Fruit fly (Drosophila melanogaster) whole organism, embryonic: Measurements from ENCODE around the gene Shmt.

Source experiments
- ATbp ChIP-seq: fragments of 200-800 bp; sonication (Bioruptor generic); optimal IDR thresholded peaks from 2 replicates; lab custom pipeline; 2017; ENCODE audit warnings: missing biosample characterization, mild to moderate bottlenecking, missing genetic modification characterization, missing genetic modification reagents
- BtbVII ChIP-seq: fragments of 200-800 bp; sonication (Bioruptor generic); optimal IDR thresholded peaks from 3 replicates; lab custom pipeline; 2017; ENCODE audit warnings: missing biosample characterization, mild to moderate bottlenecking, missing genetic modification characterization
- CG10209 ChIP-seq: fragments of 200-800 bp; sonication (Bioruptor generic); optimal IDR thresholded peaks from 3 replicates; lab custom pipeline; 2017; ENCODE audit warnings: missing biosample characterization, mild to moderate bottlenecking, missing genetic modification characterization, missing genetic modification reagents
- CG10267 ChIP-seq: fragments of 200-800 bp; sonication (Bioruptor generic); optimal IDR thresholded peaks from 2 replicates; lab custom pipeline; 2018; ENCODE audit warnings: missing biosample characterization, mild to moderate bottlenecking, missing genetic modification characterization, moderate library complexity
- CG10274 ChIP-seq: fragments of 200-800 bp; sonication (Bioruptor generic); optimal IDR thresholded peaks from 3 replicates; lab custom pipeline; 2017; ENCODE audit warnings: missing biosample characterization, mild to moderate bottlenecking, missing genetic modification characterization
- CG10543 ChIP-seq: fragments of 200-800 bp; sonication (Bioruptor generic); optimal IDR thresholded peaks from 3 replicates; lab custom pipeline; 2017; ENCODE audit warnings: missing biosample characterization, mild to moderate bottlenecking, missing genetic modification characterization, moderate library complexity
- CG11247 ChIP-seq: fragments of 200-800 bp; sonication (Bioruptor generic); IDR thresholded peaks from 2 replicates; pipeline ENCODE4 v1.3.6; 2022; ENCODE audit warnings: missing biosample characterization, missing genetic modification characterization
- CG12071 ChIP-seq: fragments of 200-800 bp; sonication (Bioruptor generic); optimal IDR thresholded peaks from 3 replicates; lab custom pipeline; 2018; ENCODE audit warnings: missing biosample characterization, mild to moderate bottlenecking, missing genetic modification characterization
- CG12744 ChIP-seq: fragments of 200-800 bp; sonication (Bioruptor generic); optimal IDR thresholded peaks from 2 replicates; lab custom pipeline; 2016; ENCODE audit warnings: missing biosample characterization, missing genetic modification characterization
- CG13775 ChIP-seq: fragments of 200-800 bp; sonication (Bioruptor generic); optimal IDR thresholded peaks from 3 replicates; lab custom pipeline; 2017; ENCODE audit warnings: missing biosample characterization, mild to moderate bottlenecking, missing genetic modification characterization
- CG17612 ChIP-seq: fragments of 200-800 bp; sonication (Bioruptor generic); IDR thresholded peaks from 2 replicates; pipeline ENCODE4 v1.3.6; 2022; ENCODE audit warnings: missing biosample characterization, missing genetic modification characterization
- CG33213 ChIP-seq: fragments of 200-800 bp; sonication (Bioruptor generic); optimal IDR thresholded peaks from 3 replicates; lab custom pipeline; 2016; ENCODE audit warnings: missing biosample characterization, missing genetic modification characterization
- CG3407 ChIP-seq: fragments of 200-800 bp; sonication (Bioruptor generic); optimal IDR thresholded peaks from 2 replicates; lab custom pipeline; 2018; ENCODE audit warnings: missing biosample characterization, mild to moderate bottlenecking, missing genetic modification characterization
- CG6654 ChIP-seq: fragments of 200-800 bp; sonication (Bioruptor generic); optimal IDR thresholded peaks from 2 replicates; lab custom pipeline; 2017; ENCODE audit warnings: missing biosample characterization, mild to moderate bottlenecking, missing genetic modification characterization
- CG7357 ChIP-seq: fragments of 200-800 bp; sonication (Bioruptor generic); IDR thresholded peaks from 3 replicates; pipeline ENCODE4 v1.3.6; 2022; ENCODE audit warnings: missing biosample characterization, missing genetic modification characterization
- CG8944 ChIP-seq: fragments of 200-800 bp; sonication (Bioruptor generic); optimal IDR thresholded peaks from 3 replicates; lab custom pipeline; 2016; ENCODE audit warnings: missing biosample characterization, missing genetic modification characterization
- CG9437 ChIP-seq: fragments of 200-800 bp; sonication (Bioruptor generic); optimal IDR thresholded peaks from 2 replicates; lab custom pipeline; 2018; ENCODE audit warnings: missing biosample characterization, mild to moderate bottlenecking, missing genetic modification characterization
- CG9609 ChIP-seq: fragments of 200-800 bp; sonication (Bioruptor generic); optimal IDR thresholded peaks from 3 replicates; lab custom pipeline; 2016; ENCODE audit warnings: missing biosample characterization, missing genetic modification characterization
- CTCF ChIP-seq: fragments of 200-800 bp; sonication (Bioruptor generic); optimal IDR thresholded peaks from 2 replicates; lab custom pipeline; 2017; ENCODE audit warnings: missing biosample characterization, mild to moderate bottlenecking, missing genetic modification characterization, moderate library complexity
- D19A ChIP-seq: fragments of 200-800 bp; optimal IDR thresholded peaks from 3 replicates; lab custom pipeline; 2019; ENCODE audit warnings: missing biosample characterization, mild to moderate bottlenecking, missing genetic modification characterization, moderate library complexity
- Deaf1 ChIP-seq: fragments of 200-800 bp; optimal IDR thresholded peaks from 3 replicates; lab custom pipeline; 2019; ENCODE audit warnings: missing biosample characterization, mild to moderate bottlenecking, missing genetic modification characterization, moderate library complexity
- Dp ChIP-seq: fragments of 200-800 bp; sonication (Bioruptor generic); optimal IDR thresholded peaks from 2 replicates; lab custom pipeline; 2018; ENCODE audit warnings: missing biosample characterization, mild to moderate bottlenecking, missing genetic modification characterization, moderate library complexity
- H15 ChIP-seq: fragments of 200-800 bp; sonication (Bioruptor generic); IDR thresholded peaks from 3 replicates; pipeline ENCODE4 v1.3.6; 2022; ENCODE audit warnings: missing biosample characterization, missing genetic modification characterization
- HLH3B ChIP-seq: fragments of 200-800 bp; sonication (Bioruptor generic); IDR thresholded peaks from 2 replicates; pipeline ENCODE4 v1.3.6; 2022; ENCODE audit warnings: missing biosample characterization, missing genetic modification characterization
- Hmr ChIP-seq: fragments of 200-800 bp; sonication (Bioruptor generic); optimal IDR thresholded peaks from 3 replicates; lab custom pipeline; 2017; ENCODE audit warnings: mild to moderate bottlenecking, missing biosample characterization, missing genetic modification reagents, missing genetic modification characterization
- MESR4 ChIP-seq: fragments of 200-800 bp; sonication (Bioruptor generic); optimal IDR thresholded peaks from 2 replicates; lab custom pipeline; 2018; ENCODE audit warnings: missing biosample characterization, mild to moderate bottlenecking, missing genetic modification characterization, moderate library complexity
- Mad ChIP-seq: fragments of 200-800 bp; sonication (Bioruptor generic); optimal IDR thresholded peaks from 2 replicates; lab custom pipeline; 2016; ENCODE audit warnings: missing biosample characterization, missing genetic modification characterization
- NfI ChIP-seq: fragments of 200-800 bp; sonication (Bioruptor generic); optimal IDR thresholded peaks from 3 replicates; lab custom pipeline; 2018; ENCODE audit warnings: missing biosample characterization, mild to moderate bottlenecking, missing genetic modification characterization, moderate library complexity
- Sin3A ChIP-seq: fragments of >200 bp; optimal IDR thresholded peaks from 2 replicates; lab custom pipeline; 2018
- Spps ChIP-seq: fragments of 200-800 bp; sonication (Bioruptor generic); optimal IDR thresholded peaks from 2 replicates; lab custom pipeline; 2018; ENCODE audit warnings: missing biosample characterization, mild to moderate bottlenecking, missing genetic modification characterization
- abd-A ChIP-seq: fragments of 200-800 bp; sonication (Bioruptor generic); optimal IDR thresholded peaks from 3 replicates; lab custom pipeline; 2019; ENCODE audit warnings: missing biosample characterization, mild to moderate bottlenecking, missing genetic modification characterization, moderate library complexity
- ap ChIP-seq: fragments of 200-800 bp; sonication (Bioruptor generic); IDR thresholded peaks from 2 replicates; pipeline ENCODE4 v1.3.6; 2022; ENCODE audit warnings: missing biosample characterization, missing genetic modification characterization
- cg ChIP-seq: fragments of 200-800 bp; sonication (Bioruptor generic); optimal IDR thresholded peaks from 3 replicates; lab custom pipeline; 2019; ENCODE audit warnings: missing biosample characterization, mild to moderate bottlenecking, missing genetic modification characterization, moderate library complexity
- chinmo ChIP-seq: fragments of 200-800 bp; sonication (Bioruptor generic); IDR thresholded peaks from 4 replicates; pipeline ENCODE4 v1.3.6; 2022; ENCODE audit warnings: missing biosample characterization, missing genetic modification characterization; ENCODE audit not compliant: partially characterized antibody
- dati ChIP-seq: fragments of 200-800 bp; sonication (Bioruptor generic); IDR thresholded peaks from 2 replicates; pipeline ENCODE4 v1.3.6; 2022; ENCODE audit warnings: missing biosample characterization, missing genetic modification characterization
- dpn ChIP-seq, 2 experiments: fragments of 200-800 bp; sonication (Bioruptor generic); optimal IDR thresholded peaks; 3 replicates each; lab custom pipeline; 2016; ENCODE audit warnings: missing biosample characterization in 2 of 2, missing genetic modification characterization in 2 of 2
- dysf ChIP-seq: fragments of 200-800 bp; sonication (Bioruptor generic); IDR thresholded peaks from 3 replicates; pipeline ENCODE4 v1.3.6; 2022; ENCODE audit warnings: missing biosample characterization, missing genetic modification characterization
- fd102C ChIP-seq: fragments of 200-800 bp; sonication (Bioruptor generic); optimal IDR thresholded peaks from 2 replicates; lab custom pipeline; 2018; ENCODE audit warnings: missing biosample characterization, mild to moderate bottlenecking, missing genetic modification characterization, moderate library complexity
- grau ChIP-seq: fragments of 200-800 bp; optimal IDR thresholded peaks from 3 replicates; lab custom pipeline; 2019; ENCODE audit warnings: missing biosample characterization, mild to moderate bottlenecking, missing genetic modification characterization, moderate library complexity
- ken ChIP-seq: fragments of 200-800 bp; sonication (Bioruptor generic); IDR thresholded peaks from 3 replicates; pipeline ENCODE4 v1.3.6; 2022; ENCODE audit warnings: missing biosample characterization, missing genetic modification characterization
- nmo ChIP-seq: fragments of 200-800 bp; sonication (Bioruptor generic); optimal IDR thresholded peaks from 2 replicates; lab custom pipeline; 2018; ENCODE audit warnings: missing biosample characterization, mild to moderate bottlenecking, missing genetic modification characterization, moderate library complexity
- oc ChIP-seq: fragments of 200-800 bp; sonication (Bioruptor generic); optimal IDR thresholded peaks from 2 replicates; lab custom pipeline; 2018; ENCODE audit warnings: missing biosample characterization, mild to moderate bottlenecking, missing genetic modification characterization, moderate library complexity
- p53 ChIP-seq: fragments of 200-800 bp; sonication (Bioruptor generic); optimal IDR thresholded peaks from 2 replicates; lab custom pipeline; 2016; ENCODE audit warnings: missing biosample characterization, missing genetic modification characterization
- peb ChIP-seq: fragments of 200-800 bp; sonication (Bioruptor generic); IDR thresholded peaks from 2 replicates; pipeline ENCODE4 v1.3.6; 2022; ENCODE audit warnings: missing biosample characterization, missing genetic modification characterization
- ranshi ChIP-seq: fragments of 200-800 bp; sonication (Bioruptor generic); IDR thresholded peaks from 2 replicates; pipeline ENCODE4 v1.3.6; 2022; ENCODE audit warnings: missing biosample characterization, missing genetic modification characterization
- ro ChIP-seq: fragments of 200-800 bp; sonication (Bioruptor generic); IDR thresholded peaks from 2 replicates; pipeline ENCODE4 v1.3.6; 2022; ENCODE audit warnings: missing biosample characterization, missing genetic modification characterization
- salm ChIP-seq: fragments of 200-800 bp; sonication (Bioruptor generic); optimal IDR thresholded peaks from 2 replicates; lab custom pipeline; 2018; ENCODE audit warnings: missing biosample characterization, mild to moderate bottlenecking, missing genetic modification characterization
- sna ChIP-seq: fragments of 200-800 bp; sonication (Bioruptor generic); IDR thresholded peaks from 2 replicates; pipeline ENCODE4 v1.3.6; 2022; ENCODE audit warnings: missing biosample characterization, missing genetic modification characterization; ENCODE audit not compliant: partially characterized antibody
- tgo ChIP-seq: fragments of 200-800 bp; sonication (Bioruptor generic); IDR thresholded peaks from 3 replicates; pipeline ENCODE4 v1.3.6; 2022; ENCODE audit warnings: missing biosample characterization, missing genetic modification characterization
- tio ChIP-seq: fragments of 200-800 bp; sonication (Bioruptor generic); optimal IDR thresholded peaks from 2 replicates; lab custom pipeline; 2017; ENCODE audit warnings: missing biosample characterization, missing genetic modification characterization, inconsistent platforms
- trem ChIP-seq: fragments of 200-800 bp; optimal IDR thresholded peaks from 3 replicates; lab custom pipeline; 2019; ENCODE audit warnings: missing biosample characterization, mild to moderate bottlenecking, missing genetic modification characterization, moderate library complexity
- unc-4 ChIP-seq: fragments of 200-800 bp; sonication (Bioruptor generic); IDR thresholded peaks from 2 replicates; pipeline ENCODE4 v1.3.6; 2022; ENCODE audit warnings: missing biosample characterization, missing genetic modification characterization; ENCODE audit not compliant: partially characterized antibody

Shmt gene

dm6 chrX:5924378-5924777 is 7.8 kb upstream of the Shmt start (continued):
- TF ChIP-seq CG9609 (GFP tag; lab: Kevin White, UChicago) (no peak), CG12744 (GFP tag; lab: Kevin White, UChicago) (no peak), CG10274 (GFP tag; lab: Kevin White, UChicago) (no peak), abd-A (tag; lab: Kevin White, UChicago) (no peak), ap (GFP tag; lab: Robert Waterston, UW) (no peak), CG10543 (no peak), BtbVII (GFP tag; lab: Kevin White, UChicago) (no peak), dati (GFP tag; lab: Robert Waterston, UW) (no peak), D19A (tag; lab: Kevin White, UChicago) (no peak), MESR4 (GFP tag; lab: Kevin White, UChicago) (no peak), chinmo (no peak), CG7357 (GFP tag; lab: Robert Waterston, UW) (0 out of 3 replicates have a peak, but pooled peaks have one; percentile 29), tgo (peak; percentile 15; the same call in 1 of the 3 replicates), CTCF (GFP tag; lab: Kevin White, UChicago) (no peak), cg (GFP tag; lab: Kevin White, UChicago) (no peak), CG12071 (GFP tag; lab: Kevin White, UChicago) (no peak), Deaf1 (tag; lab: Kevin White, UChicago) (peak; percentile 5), NfI (peak; percentile 25), CG3407 (no peak), CG9437 (GFP tag; lab: Kevin White, UChicago) (no peak), sna (GFP tag; lab: Robert Waterston, UW) (no peak), CG8944 (GFP tag; lab: Kevin White, UChicago) (no peak), dpn (GFP tag; optimal IDR thresholded peaks at IDR 0.05; lab: Kevin White, UChicago) (no peak), unc-4 (GFP tag; lab: Robert Waterston, UW) (no peak), Spps (tag; lab: Kevin White, UChicago) (no peak), dysf (GFP tag; lab: Robert Waterston, UW) (0 out of 3 replicates have a peak, but pooled peaks have one; percentile 29), Mad (GFP tag; lab: Kevin White, UChicago) (no peak), salm (tag; lab: Kevin White, UChicago) (no peak), grau (tag; lab: Kevin White, UChicago) (peak; percentile 44), peb (GFP tag; lab: Robert Waterston, UW) (no peak), fd102C (GFP tag; lab: Kevin White, UChicago) (no peak), Hmr (GFP tag; lab: Kevin White, UChicago) (peak; percentile 2), ro (GFP tag; lab: Robert Waterston, UW) (no peak), tio (GFP tag; lab: Kevin White, UChicago) (peak; percentile 17), Sin3A (lab: Kevin White, UChicago) (no peak), H15 (GFP tag; lab: Robert Waterston, UW) (no peak), CG33213 (GFP tag; lab: Kevin White, UChicago) (no peak), CG10267 (tag; lab: Kevin White, UChicago) (peak; percentile 6), CG13775 (no peak), ATbp (GFP tag; lab: Kevin White, UChicago) (peak; percentile 34), oc (tag; lab: Kevin White, UChicago) (no peak), ranshi (GFP tag; lab: Robert Waterston, UW) (0 out of 2 replicates have a peak, but pooled peaks have one; percentile 6), nmo (GFP tag; lab: Kevin White, UChicago) (peak; percentile 23), CG17612 (GFP tag; lab: Robert Waterston, UW) (no peak), CG10209 (GFP tag; lab: Kevin White, UChicago) (peak; percentile 21), CG11247 (GFP tag; lab: Robert Waterston, UW) (no peak), Dp (no peak), p53 (GFP tag; lab: Kevin White, UChicago) (no peak), HLH3B (no peak), CG6654 (GFP tag; lab: Kevin White, UChicago) (no peak), ken (GFP tag; lab: Robert Waterston, UW) (no peak), trem (tag; lab: Kevin White, UChicago) (no peak)
